ENCODE assay signal across 2 fruit fly cellular contexts in genomic region chrX:19546658-19547038, dm6.
TF ChIP-seq lines count a peak whose summit lies in the region.

No protein-coding gene starts in this region.

- no peak for TF ChIP-seq CTCF in whole organism, embryonic (GFP tag; optimal IDR thresholded peaks at IDR 0.05; lab: Kevin White, UChicago)

TF ChIP-seq in whole organism, embryonic, 481 proteins besides CTCF, POLR2A, EP300 and RAD21 (continues in another document):
- TF ChIP-seq row (GFP tag; IDR thresholded peaks at IDR 0.05; lab: Robert Waterston, UW) (no peak), sens-2 (GFP tag; IDR thresholded peaks at IDR 0.05; lab: Robert Waterston, UW) (no peak), Sin3A (optimal IDR thresholded peaks at IDR 0.05; lab: Kevin White, UChicago) (no peak), dpn (GFP tag; optimal IDR thresholded peaks at IDR 0.05; lab: Kevin White, UChicago) (no peak), H15 (GFP tag; IDR thresholded peaks at IDR 0.05; lab: Robert Waterston, UW) (no peak), Hr78 (GFP tag; optimal IDR thresholded peaks at IDR 0.05; lab: Kevin White, UChicago) (no peak), cad (GFP tag; optimal IDR thresholded peaks at IDR 0.05; lab: Kevin White, UChicago) (no peak), CG10431 (GFP tag; optimal IDR thresholded peaks at IDR 0.05; lab: Kevin White, UChicago) (no peak), ewg (GFP tag; optimal IDR thresholded peaks at IDR 0.05; lab: Kevin White, UChicago) (peak; percentile 86), E2f1 (GFP tag; IDR thresholded peaks at IDR 0.05; lab: Robert Waterston, UW) (no peak), odd (GFP tag; optimal IDR thresholded peaks at IDR 0.05; lab: Kevin White, UChicago) (no peak), Lim3 (GFP tag; IDR thresholded peaks at IDR 0.05; lab: Robert Waterston, UW) (no peak), prd (optimal IDR thresholded peaks at IDR 0.05; lab: Kevin White, UChicago) (no peak), prd (GFP tag; IDR thresholded peaks at IDR 0.05; lab: Robert Waterston, UW) (no peak), Jarid2 (GFP tag; optimal IDR thresholded peaks at IDR 0.05; lab: Kevin White, UChicago) (peak; percentile 30), CG34224 (GFP tag; IDR thresholded peaks at IDR 0.05; lab: Robert Waterston, UW; ENCODE audit: partially characterized antibody) (no peak), Sry-δ (GFP tag; optimal IDR thresholded peaks at IDR 0.05; lab: Kevin White, UChicago) (no peak), wek (GFP tag; optimal IDR thresholded peaks at IDR 0.05; lab: Kevin White, UChicago) (no peak), Chrac-16 (GFP tag; optimal IDR thresholded peaks at IDR 0.05; lab: Kevin White, UChicago) (no peak), br (optimal IDR thresholded peaks at IDR 0.05; lab: Kevin White, UChicago) (no peak), gem (tag; optimal IDR thresholded peaks at IDR 0.05; lab: Kevin White, UChicago) (no peak), CG3838 (GFP tag; optimal IDR thresholded peaks at IDR 0.05; lab: Kevin White, UChicago) (no peak), CG8924 (tag; optimal IDR thresholded peaks at IDR 0.05; lab: Kevin White, UChicago) (no peak), Dref (GFP tag; IDR thresholded peaks at IDR 0.05; lab: Robert Waterston, UW) (no peak), CG2712 (tag; optimal IDR thresholded peaks at IDR 0.05; lab: Kevin White, UChicago) (no peak), CG6683 (GFP tag; optimal IDR thresholded peaks at IDR 0.05; lab: Kevin White, UChicago) (no peak), pan (optimal IDR thresholded peaks at IDR 0.05; lab: Kevin White, UChicago) (no peak), pan (GFP tag; optimal IDR thresholded peaks at IDR 0.05 in 1 of 2, IDR thresholded peaks at IDR 0.05 in 1 of 2) (no peak), crol (GFP tag; IDR thresholded peaks at IDR 0.05; lab: Robert Waterston, UW) (peak; percentile 89), CG11723 (GFP tag; optimal IDR thresholded peaks at IDR 0.05; lab: Kevin White, UChicago) (no peak), Xbp1 (GFP tag; optimal IDR thresholded peaks at IDR 0.05; lab: Kevin White, UChicago) (no peak), CG4707 (GFP tag; optimal IDR thresholded peaks at IDR 0.05; lab: Kevin White, UChicago) (no peak), pnt (GFP tag; optimal IDR thresholded peaks at IDR 0.05; lab: Kevin White, UChicago) (no peak), CG2129 (GFP tag; IDR thresholded peaks at IDR 0.05; lab: Robert Waterston, UW; ENCODE audit: partially characterized antibody) (no peak), CG14441 (GFP tag; IDR thresholded peaks at IDR 0.05; lab: Robert Waterston, UW) (no peak), CG14014 (GFP tag; IDR thresholded peaks at IDR 0.05; lab: Robert Waterston, UW) (no peak), cg (GFP tag; optimal IDR thresholded peaks at IDR 0.05; lab: Kevin White, UChicago) (no peak), CG10321 (GFP tag; IDR thresholded peaks at IDR 0.05; lab: Robert Waterston, UW) (peak; percentile 96), tio (GFP tag; optimal IDR thresholded peaks at IDR 0.05; lab: Kevin White, UChicago) (no peak), CG4360 (GFP tag; IDR thresholded peaks at IDR 0.05; lab: Robert Waterston, UW) (peak; percentile 86), Med (GFP tag; lab: Kevin White, UChicago) (no peak), Mrtf (GFP tag; IDR thresholded peaks at IDR 0.05; lab: Robert Waterston, UW) (no peak), CG3995 (GFP tag; optimal IDR thresholded peaks at IDR 0.05; lab: Kevin White, UChicago) (no peak), z (GFP tag; IDR thresholded peaks at IDR 0.05; lab: Robert Waterston, UW) (no peak), gce (GFP tag; IDR thresholded peaks at IDR 0.05; lab: Robert Waterston, UW) (no peak), dm (GFP tag; optimal IDR thresholded peaks at IDR 0.05; lab: Kevin White, UChicago) (no peak), Fer3 (tag; optimal IDR thresholded peaks at IDR 0.05; lab: Kevin White, UChicago) (no peak), CG13624 (GFP tag; optimal IDR thresholded peaks at IDR 0.05; lab: Kevin White, UChicago) (no peak), CG6254 (GFP tag; optimal IDR thresholded peaks at IDR 0.05; lab: Kevin White, UChicago) (no peak), CkIIα-i1 (GFP tag; IDR thresholded peaks at IDR 0.05; lab: Robert Waterston, UW) (no peak)

TF ChIP-seq in whole organism, wandering third instar larva, 38 proteins besides CTCF, POLR2A, EP300 and RAD21:
- TF ChIP-seq dl (GFP tag; optimal IDR thresholded peaks at IDR 0.05; lab: Kevin White, UChicago; ENCODE audit: insufficient read depth in 1 of 2, partially characterized antibody in 2 of 2) (no peak), Dif (GFP tag; optimal IDR thresholded peaks at IDR 0.05; lab: Kevin White, UChicago; ENCODE audit: partially characterized antibody) (peak; percentile 26)
